Fruit fly (Drosophila melanogaster): Measurements from ENCODE around the gene CG42268.

DNA sequence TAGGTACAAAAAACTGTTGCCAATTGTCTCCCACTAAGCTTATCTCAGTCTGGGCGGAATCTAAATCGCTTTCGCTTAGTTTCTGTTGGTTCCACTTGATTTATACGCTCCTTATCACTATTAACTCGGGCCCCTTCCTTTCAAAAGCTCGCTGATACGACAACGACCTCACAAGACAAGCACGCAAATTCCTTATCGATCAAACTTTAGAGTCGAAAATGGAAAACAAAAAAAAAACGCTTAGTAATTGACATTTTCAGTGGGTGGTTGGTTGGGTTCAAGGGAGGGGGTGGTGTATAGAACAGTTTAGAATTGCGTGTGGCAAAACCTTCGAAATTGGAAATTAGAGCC is 68.7 kb downstream of the CG42268 start:
- TF ChIP-seq ttk (optimal IDR thresholded peaks at IDR 0.05): no peak
- TF ChIP-seq insv (optimal IDR thresholded peaks at IDR 0.05): no peak
- TF ChIP-seq h (optimal IDR thresholded peaks at IDR 0.05): no peak
- no peak for TF ChIP-seq Sin3A (optimal IDR thresholded peaks at IDR 0.05)

All from Kc167 (cell line).